Fruit fly (Drosophila melanogaster) whole organism, embryonic: ENCODE measurements around the gene CG33287.

Experiments
- Abd-B ChIP-seq: fragments of 200-800 bp; sonication (Bioruptor generic); optimal IDR thresholded peaks from 2 replicates; lab custom pipeline; 2018; ENCODE audit warnings: missing biosample characterization, mild to moderate bottlenecking, missing genetic modification characterization, moderate library complexity
- Ada2b ChIP-seq: fragments of 200-800 bp; sonication (Bioruptor generic); IDR thresholded peaks from 2 replicates; pipeline ENCODE4 v1.3.6; 2022; ENCODE audit warnings: missing biosample characterization, missing genetic modification characterization
- Aef1 ChIP-seq: fragments of 200-800 bp; sonication (Bioruptor generic); IDR thresholded peaks from 3 replicates; pipeline ENCODE4 v1.3.6; 2022; ENCODE audit warnings: missing biosample characterization, missing genetic modification characterization
- Asciz ChIP-seq: fragments of 200-800 bp; sonication (Bioruptor generic); optimal IDR thresholded peaks from 2 replicates; lab custom pipeline; 2017; ENCODE audit warnings: missing biosample characterization, mild to moderate bottlenecking, missing genetic modification characterization, missing genetic modification reagents
- CG11085 ChIP-seq: fragments of 200-800 bp; sonication (Bioruptor generic); IDR thresholded peaks from 2 replicates; pipeline ENCODE4 v1.3.6; 2022; ENCODE audit warnings: missing biosample characterization, missing genetic modification characterization
- CG17568 ChIP-seq: fragments of 200-800 bp; sonication (Bioruptor generic); optimal IDR thresholded peaks from 2 replicates; lab custom pipeline; 2018; ENCODE audit warnings: missing biosample characterization, mild to moderate bottlenecking, missing genetic modification characterization, moderate library complexity
- CG18262 ChIP-seq: fragments of 200-800 bp; optimal IDR thresholded peaks from 3 replicates; lab custom pipeline; 2019; ENCODE audit warnings: missing biosample characterization, mild to moderate bottlenecking, missing genetic modification characterization, moderate library complexity
- CG18476 ChIP-seq: fragments of 200-800 bp; sonication (Bioruptor generic); optimal IDR thresholded peaks from 2 replicates; lab custom pipeline; 2016; ENCODE audit warnings: missing biosample characterization, mild to moderate bottlenecking, missing genetic modification characterization
- CG2712 ChIP-seq: fragments of 200-800 bp; optimal IDR thresholded peaks from 3 replicates; lab custom pipeline; 2019; ENCODE audit warnings: missing biosample characterization, mild to moderate bottlenecking, missing genetic modification characterization, moderate library complexity
- CG30431 ChIP-seq: fragments of 200-800 bp; sonication (Bioruptor generic); optimal IDR thresholded peaks from 2 replicates; lab custom pipeline; 2017; ENCODE audit warnings: missing biosample characterization, missing genetic modification characterization
- CG32532 ChIP-seq: fragments of 200-800 bp; sonication (Bioruptor generic); IDR thresholded peaks from 2 replicates; pipeline ENCODE4 v1.3.6; 2022; ENCODE audit warnings: missing biosample characterization, missing genetic modification characterization
- CG3838 ChIP-seq: fragments of 200-800 bp; sonication (Bioruptor generic); optimal IDR thresholded peaks from 3 replicates; lab custom pipeline; 2016; ENCODE audit warnings: missing biosample characterization, missing genetic modification characterization
- CG4328 ChIP-seq: fragments of 200-800 bp; sonication (Bioruptor generic); optimal IDR thresholded peaks from 3 replicates; lab custom pipeline; 2017; ENCODE audit warnings: missing biosample characterization, missing genetic modification reagents, missing genetic modification characterization
- CG4617 ChIP-seq: fragments of 200-800 bp; sonication (Bioruptor generic); optimal IDR thresholded peaks from 3 replicates; lab custom pipeline; 2016; ENCODE audit warnings: missing biosample characterization, missing genetic modification characterization, borderline replicate concordance
- CG6689 ChIP-seq: fragments of 200-800 bp; sonication (Bioruptor generic); IDR thresholded peaks from 2 replicates; pipeline ENCODE4 v1.3.6; 2022; ENCODE audit warnings: missing biosample characterization, missing genetic modification characterization
- CG6813 ChIP-seq: fragments of 200-800 bp; sonication (Bioruptor generic); optimal IDR thresholded peaks from 2 replicates; lab custom pipeline; 2017; ENCODE audit warnings: missing biosample characterization, missing genetic modification characterization, mild to moderate bottlenecking, moderate library complexity, missing genetic modification reagents
- CG7745 ChIP-seq: fragments of 200-800 bp; sonication (Bioruptor generic); optimal IDR thresholded peaks from 2 replicates; lab custom pipeline; 2018; ENCODE audit warnings: missing biosample characterization, mild to moderate bottlenecking, missing genetic modification characterization, moderate library complexity
- CkIIα-i1 ChIP-seq: fragments of 200-800 bp; sonication (Bioruptor generic); IDR thresholded peaks from 2 replicates; pipeline ENCODE4 v1.3.6; 2022; ENCODE audit warnings: missing biosample characterization, missing genetic modification characterization
- D19A ChIP-seq: fragments of 200-800 bp; optimal IDR thresholded peaks from 3 replicates; lab custom pipeline; 2019; ENCODE audit warnings: missing biosample characterization, mild to moderate bottlenecking, missing genetic modification characterization, moderate library complexity
- Doc2 ChIP-seq: fragments of 200-800 bp; sonication (Bioruptor generic); IDR thresholded peaks from 2 replicates; pipeline ENCODE4 v1.3.6; 2022; ENCODE audit warnings: missing biosample characterization, missing genetic modification characterization
- HmgZ ChIP-seq: fragments of 200-800 bp; sonication (Bioruptor generic); optimal IDR thresholded peaks from 2 replicates; lab custom pipeline; 2018; ENCODE audit warnings: missing biosample characterization, mild to moderate bottlenecking, missing genetic modification characterization
- Nf-YB ChIP-seq: fragments of 200-800 bp; sonication (Bioruptor generic); optimal IDR thresholded peaks from 3 replicates; lab custom pipeline; 2019; ENCODE audit warnings: missing biosample characterization, mild to moderate bottlenecking, missing genetic modification characterization, moderate library complexity
- Scr ChIP-seq: fragments of 200-800 bp; sonication (Bioruptor generic); IDR thresholded peaks from 2 replicates; pipeline ENCODE4 v1.3.6; 2022; ENCODE audit warnings: missing biosample characterization, missing genetic modification characterization; ENCODE audit not compliant: partially characterized antibody
- Sox102F ChIP-seq: fragments of 200-800 bp; sonication (Bioruptor generic); optimal IDR thresholded peaks from 2 replicates; lab custom pipeline; 2018; ENCODE audit warnings: missing biosample characterization, mild to moderate bottlenecking, missing genetic modification characterization, moderate library complexity
- Taf1 ChIP-seq: fragments of 200-800 bp; sonication (Bioruptor generic); IDR thresholded peaks from 2 replicates; pipeline ENCODE4 v1.3.6; 2022; ENCODE audit warnings: missing biosample characterization, missing genetic modification characterization
- Xrp1 ChIP-seq: fragments of 200-800 bp; sonication (Bioruptor generic); IDR thresholded peaks from 2 replicates; pipeline ENCODE4 v1.3.6; 2022; ENCODE audit warnings: missing biosample characterization, missing genetic modification characterization
- ab ChIP-seq: fragments of 200-800 bp; sonication (Bioruptor generic); optimal IDR thresholded peaks from 2 replicates; lab custom pipeline; 2016; ENCODE audit warnings: missing biosample characterization, missing genetic modification characterization
- chm ChIP-seq: fragments of 200-800 bp; sonication (Bioruptor generic); IDR thresholded peaks from 2 replicates; pipeline ENCODE4 v1.3.6; 2022; ENCODE audit warnings: missing biosample characterization, missing genetic modification characterization
- ci ChIP-seq: fragments of 200-800 bp; sonication (Bioruptor generic); IDR thresholded peaks from 3 replicates; pipeline ENCODE4 v1.3.6; 2022; ENCODE audit warnings: missing biosample characterization, missing genetic modification characterization
- crol ChIP-seq: fragments of 200-800 bp; sonication (Bioruptor generic); IDR thresholded peaks from 2 replicates; pipeline ENCODE4 v1.3.6; 2022; ENCODE audit warnings: missing biosample characterization, missing genetic modification characterization
- da ChIP-seq: fragments of 200-800 bp; sonication (Bioruptor generic); optimal IDR thresholded peaks from 2 replicates; lab custom pipeline; 2016; ENCODE audit warnings: missing biosample characterization, missing genetic modification characterization
- gsb ChIP-seq: fragments of 200-800 bp; sonication (Bioruptor generic); IDR thresholded peaks from 2 replicates; pipeline ENCODE4 v1.3.6; 2022; ENCODE audit warnings: missing biosample characterization, missing genetic modification characterization
- gsb-n ChIP-seq: fragments of 200-800 bp; sonication (Bioruptor generic); optimal IDR thresholded peaks from 3 replicates; lab custom pipeline; 2018; ENCODE audit warnings: missing biosample characterization, mild to moderate bottlenecking, missing genetic modification characterization
- jigr1 ChIP-seq: fragments of 200-800 bp; sonication (Bioruptor generic); IDR thresholded peaks from 3 replicates; pipeline ENCODE4 v1.3.6; 2022; ENCODE audit warnings: missing biosample characterization, missing genetic modification characterization
- jing ChIP-seq: fragments of 200-800 bp; sonication (Bioruptor generic); optimal IDR thresholded peaks from 2 replicates; lab custom pipeline; 2018; ENCODE audit warnings: missing biosample characterization, mild to moderate bottlenecking, missing genetic modification characterization
- klu ChIP-seq: fragments of 200-800 bp; sonication (Bioruptor generic); IDR thresholded peaks from 2 replicates; pipeline ENCODE4 v1.3.6; 2022; ENCODE audit warnings: missing biosample characterization, missing genetic modification characterization
- mam ChIP-seq: fragments of 200-800 bp; sonication (Bioruptor generic); optimal IDR thresholded peaks from 3 replicates; lab custom pipeline; 2016; ENCODE audit warnings: missing biosample characterization, missing genetic modification characterization
- nau ChIP-seq: fragments of 200-800 bp; sonication (Bioruptor generic); optimal IDR thresholded peaks from 3 replicates; lab custom pipeline; 2017; ENCODE audit warnings: missing biosample characterization, mild to moderate bottlenecking, missing genetic modification characterization, missing genetic modification reagents
- oc ChIP-seq: fragments of 200-800 bp; sonication (Bioruptor generic); optimal IDR thresholded peaks from 2 replicates; lab custom pipeline; 2018; ENCODE audit warnings: missing biosample characterization, mild to moderate bottlenecking, missing genetic modification characterization, moderate library complexity
- row ChIP-seq: fragments of 200-800 bp; sonication (Bioruptor generic); IDR thresholded peaks from 3 replicates; pipeline ENCODE4 v1.3.6; 2022; ENCODE audit warnings: missing biosample characterization, missing genetic modification characterization
- sc ChIP-seq, 3 experiments: fragments of >200 bp in 2 of 3; fragments of 200-800 bp in 1 of 3; sonication (Bioruptor generic) in 1 of 3; optimal IDR thresholded peaks; 2 replicates in 2 of 3; 3 replicates in 1 of 3; lab custom pipeline; 2017; ENCODE audit warnings: mild to moderate bottlenecking in 1 of 3, missing biosample characterization in 1 of 3, missing genetic modification characterization in 1 of 3, missing genetic modification reagents in 1 of 3
- sens ChIP-seq: fragments of 200-800 bp; sonication (Bioruptor generic); peaks from one replicate; lab custom pipeline; 2016; ENCODE audit warnings: missing biosample characterization, missing genetic modification characterization
- sisA ChIP-seq: fragments of 200-800 bp; sonication (Bioruptor generic); IDR thresholded peaks from 2 replicates; pipeline ENCODE4 v1.3.6; 2022; ENCODE audit warnings: missing biosample characterization, missing genetic modification characterization
- sob ChIP-seq: fragments of 200-800 bp; sonication (Bioruptor generic); IDR thresholded peaks from 2 replicates; pipeline ENCODE4 v1.3.6; 2022; ENCODE audit warnings: missing biosample characterization, missing genetic modification characterization
- wdn ChIP-seq: fragments of 200-800 bp; sonication (Bioruptor generic); IDR thresholded peaks from 2 replicates; pipeline ENCODE4 v1.3.6; 2022; ENCODE audit warnings: missing biosample characterization, missing genetic modification characterization
- wek ChIP-seq: fragments of 200-800 bp; sonication (Bioruptor generic); optimal IDR thresholded peaks from 3 replicates; lab custom pipeline; 2018; ENCODE audit warnings: missing biosample characterization, mild to moderate bottlenecking, missing genetic modification characterization, moderate library complexity
- zf30C ChIP-seq: fragments of 200-800 bp; sonication (Bioruptor generic); optimal IDR thresholded peaks from 3 replicates; lab custom pipeline; 2018; ENCODE audit warnings: missing biosample characterization, mild to moderate bottlenecking, missing genetic modification characterization
- zfh1 ChIP-seq: fragments of 200-800 bp; sonication (Bioruptor generic); IDR thresholded peaks from 3 replicates; pipeline ENCODE4 v1.3.6; 2022; ENCODE audit warnings: missing biosample characterization, missing genetic modification characterization

Gene CG33287

dm6 chr3L:20952622-20953618 is 17.5 kb downstream of the CG33287 start (continued):
- TF ChIP-seq row (GFP tag; lab: Robert Waterston, UW) (0 out of 3 replicates have a peak, but pooled peaks have one; percentile 29), sens (peak; percentile 44), CG30431 (GFP tag; lab: Kevin White, UChicago) (no peak), D19A (peak; percentile 73), CG7745 (peak; percentile 77), zfh1 (GFP tag; lab: Robert Waterston, UW) (0 out of 3 replicates have a peak, but pooled peaks have one; percentile 48), nau (GFP tag; lab: Kevin White, UChicago) (no peak), CG18476 (GFP tag; lab: Kevin White, UChicago) (no peak), Scr (no peak), chm (GFP tag; lab: Robert Waterston, UW) (no peak), Taf1 (GFP tag; lab: Robert Waterston, UW) (no peak), ab (GFP tag; lab: Kevin White, UChicago) (no peak), CG4617 (GFP tag; lab: Kevin White, UChicago) (no peak), Ada2b (GFP tag; lab: Robert Waterston, UW) (no peak), gsb-n (tag; lab: Kevin White, UChicago) (peak; percentile 46), CkIIα-i1 (no peak), crol (no peak), klu (GFP tag; lab: Robert Waterston, UW) (no peak), zf30C (GFP tag; lab: Kevin White, UChicago) (no peak), jigr1 (GFP tag; lab: Robert Waterston, UW) (no peak), CG32532 (GFP tag; lab: Robert Waterston, UW) (no peak), sc (optimal IDR thresholded peaks at IDR 0.05; lab: Kevin White, UChicago) (no peak), sc (GFP tag; optimal IDR thresholded peaks at IDR 0.05; lab: Kevin White, UChicago) (no peak), jing (GFP tag; lab: Kevin White, UChicago) (no peak), wek (no peak), sob (GFP tag; lab: Robert Waterston, UW) (no peak; the same call in 1 of the 2 replicates), Nf-YB (GFP tag; lab: Kevin White, UChicago) (no peak), CG17568 (GFP tag; lab: Kevin White, UChicago) (no peak), gsb (no peak), Doc2 (GFP tag; lab: Robert Waterston, UW) (no peak), Sox102F (GFP tag; lab: Kevin White, UChicago) (peak; percentile 41), da (GFP tag; lab: Kevin White, UChicago) (no peak), CG4328 (no peak), oc (tag; lab: Kevin White, UChicago) (peak; percentile 82), Abd-B (GFP tag; lab: Kevin White, UChicago) (no peak), CG3838 (GFP tag; lab: Kevin White, UChicago) (no peak), CG11085 (GFP tag; lab: Robert Waterston, UW) (no peak), Asciz (GFP tag; lab: Kevin White, UChicago) (no peak), sisA (GFP tag; lab: Robert Waterston, UW) (peak; percentile 33; the same call in 1 of the 2 replicates), HmgZ (tag; lab: Kevin White, UChicago) (no peak), CG18262 (tag; lab: Kevin White, UChicago) (no peak), wdn (GFP tag; lab: Robert Waterston, UW) (no peak), Aef1 (GFP tag; lab: Robert Waterston, UW) (no peak), Xrp1 (0 out of 2 replicates have a peak, but pooled peaks have one; percentile 52), mam (GFP tag; lab: Kevin White, UChicago) (no peak), CG2712 (tag; lab: Kevin White, UChicago) (peak; percentile 1), CG6689 (GFP tag; lab: Robert Waterston, UW) (peak; percentile 38), ci (0 out of 3 replicates have a peak, but pooled peaks have one; percentile 41), CG6813 (GFP tag; lab: Kevin White, UChicago) (no peak)
- TF ChIP-seq, all 482 proteins: peak for 37
